Worm (Caenorhabditis elegans) whole organism, mixed stage, embryonic: ENCODE measurements around the gene srsx-19.

Source experiments
- ceh-43 ChIP-seq: fragments of 200-800 bp; sonication (Bioruptor generic); optimal IDR thresholded peaks from 2 replicates; lab custom pipeline; 2018; ENCODE audit warnings: mild to moderate bottlenecking, missing genetic modification characterization, moderate library complexity, missing compliant biosample characterization
- elt-3 ChIP-seq: fragments of 150-350 bp; optimal IDR thresholded peaks from 2 replicates; lab custom pipeline; 2014; ENCODE audit warnings: missing biosample characterization, missing genetic modification characterization
- mab-5 ChIP-seq: fragments of 150-350 bp; optimal IDR thresholded peaks from 2 replicates; lab custom pipeline; 2014; ENCODE audit warnings: missing biosample characterization, missing genetic modification characterization
- nhr-237 ChIP-seq: fragments of 150-350 bp; optimal IDR thresholded peaks from 2 replicates; lab custom pipeline; 2014; ENCODE audit warnings: missing biosample characterization, missing genetic modification characterization
- nhr-76 ChIP-seq: sonication (generic microtip); optimal IDR thresholded peaks from 2 replicates; lab custom pipeline; 2017; ENCODE audit warnings: missing biosample characterization, missing genetic modification characterization
- pha-4 ChIP-seq: fragments of 150-350 bp; optimal IDR thresholded peaks from 2 replicates; lab custom pipeline; 2018; ENCODE audit warnings: missing biosample characterization, missing genetic modification reagents, missing genetic modification characterization
- snpc-4 ChIP-seq: fragments of 150-350 bp; optimal IDR thresholded peaks from 2 replicates; lab custom pipeline; 2014; ENCODE audit warnings: missing biosample characterization, missing genetic modification characterization
- unc-62 ChIP-seq: fragments of 150-350 bp; optimal IDR thresholded peaks from 2 replicates; lab custom pipeline; 2014; ENCODE audit warnings: missing biosample characterization, missing genetic modification reagents, missing genetic modification characterization

- TF ChIP-seq snpc-4 (tag; lab: Kevin White, UChicago) (no peak), nhr-76 (tag; lab: Kevin White, UChicago) (no peak), mab-5 (tag; lab: Kevin White, UChicago) (no peak), pha-4 (tag; lab: Kevin White, UChicago) (no peak), elt-3 (tag; lab: Kevin White, UChicago) (no peak), unc-62 (GFP tag; lab: Kevin White, UChicago) (no peak), nhr-237 (tag; lab: Kevin White, UChicago) (no peak), ceh-43 (GFP tag; lab: Kevin White, UChicago) (no peak)
These were observed 3.0 kb downstream of the srsx-19 start, which contains the start of gene lbp-8 for ce11 chrV:13890473-13890872.
